Fruit fly (Drosophila melanogaster) whole organism, prepupa: ENCODE results near the gene CG2617.

Experiments
- CG11762 ChIP-seq: fragments of 200-800 bp; sonication (Bioruptor generic); optimal IDR thresholded peaks from 3 replicates; lab custom pipeline; 2016; ENCODE audit warnings: missing biosample characterization, missing genetic modification characterization; ENCODE audit not compliant: insufficient read depth
- CG15336 ChIP-seq: fragments of 200-800 bp; sonication (Bioruptor generic); IDR thresholded peaks from 2 replicates; pipeline ENCODE4 v1.3.6; 2022; ENCODE audit warnings: missing biosample characterization, missing genetic modification characterization
- CG3919 ChIP-seq: fragments of 200-800 bp; sonication (Bioruptor generic); optimal IDR thresholded peaks from 3 replicates; lab custom pipeline; 2016; ENCODE audit warnings: missing biosample characterization, missing genetic modification characterization
- CG6792 ChIP-seq: fragments of 200-800 bp; sonication (Bioruptor generic); optimal IDR thresholded peaks from 3 replicates; lab custom pipeline; 2016; ENCODE audit warnings: missing biosample characterization, missing genetic modification characterization
- CG8119 ChIP-seq: fragments of 200-800 bp; sonication (Bioruptor generic); IDR thresholded peaks from 3 replicates; pipeline ENCODE4 v1.3.6; 2022; ENCODE audit warnings: missing biosample characterization, missing genetic modification characterization
- Eip93F ChIP-seq: fragments of 200-800 bp; sonication (Bioruptor generic); optimal IDR thresholded peaks from 2 replicates; lab custom pipeline; 2016; ENCODE audit warnings: missing biosample characterization, mild to moderate bottlenecking, missing genetic modification characterization
- Lpt ChIP-seq: fragments of 200-800 bp; sonication (Bioruptor generic); optimal IDR thresholded peaks from 3 replicates; lab custom pipeline; 2016; ENCODE audit warnings: missing biosample characterization, missing genetic modification characterization
- OdsH ChIP-seq: fragments of 200-800 bp; sonication (Bioruptor generic); optimal IDR thresholded peaks from 3 replicates; lab custom pipeline; 2016; ENCODE audit warnings: missing biosample characterization, missing genetic modification characterization
- Sox102F ChIP-seq: fragments of 200-800 bp; sonication (Bioruptor generic); optimal IDR thresholded peaks from 2 replicates; lab custom pipeline; 2016; ENCODE audit warnings: missing biosample characterization, mild to moderate bottlenecking, missing genetic modification characterization
- achi ChIP-seq: fragments of 200-800 bp; sonication (Bioruptor generic); optimal IDR thresholded peaks from 3 replicates; lab custom pipeline; 2016; ENCODE audit warnings: missing biosample characterization, missing genetic modification characterization
- fd59A ChIP-seq: fragments of 200-800 bp; sonication (Bioruptor generic); optimal IDR thresholded peaks from 2 replicates; lab custom pipeline; 2017; ENCODE audit warnings: missing biosample characterization, mild to moderate bottlenecking, missing genetic modification characterization, missing genetic modification reagents
- lz ChIP-seq: fragments of 200-800 bp; sonication (Bioruptor generic); optimal IDR thresholded peaks from 3 replicates; lab custom pipeline; 2016; ENCODE audit warnings: missing biosample characterization, missing genetic modification characterization
- net ChIP-seq: fragments of 200-800 bp; sonication (Bioruptor generic); optimal IDR thresholded peaks from 3 replicates; lab custom pipeline; 2016; ENCODE audit warnings: missing biosample characterization, missing genetic modification characterization
- pdm3 ChIP-seq: fragments of 200-800 bp; sonication (Bioruptor generic); optimal IDR thresholded peaks from 3 replicates; lab custom pipeline; 2016; ENCODE audit warnings: missing biosample characterization, missing genetic modification characterization

dm6 chr2L:20638413-20638812 is 43.8 kb upstream of the CG2617 start:
- TF ChIP-seq CG3919 (GFP tag; lab: Kevin White, UChicago) = peak; percentile 12
- TF ChIP-seq lz (GFP tag; lab: Kevin White, UChicago) = no peak
- no peak for TF ChIP-seq net (GFP tag; lab: Kevin White, UChicago)
- TF ChIP-seq Lpt (GFP tag; lab: Kevin White, UChicago) = no peak
- no peak for TF ChIP-seq Eip93F (GFP tag; lab: Kevin White, UChicago)
- no peak for TF ChIP-seq CG8119 (GFP tag; lab: Robert Waterston, UW)
- no peak for TF ChIP-seq CG6792 (GFP tag; lab: Kevin White, UChicago)
- TF ChIP-seq fd59A (GFP tag; lab: Kevin White, UChicago) = no peak
- no peak for TF ChIP-seq achi (GFP tag; lab: Kevin White, UChicago)
- no peak for TF ChIP-seq OdsH (GFP tag; lab: Kevin White, UChicago)
- TF ChIP-seq CG11762 (GFP tag; lab: Kevin White, UChicago) = no peak
- TF ChIP-seq pdm3 (GFP tag; lab: Kevin White, UChicago) = no peak
- no peak for TF ChIP-seq Sox102F (GFP tag; lab: Kevin White, UChicago)
- no peak for TF ChIP-seq CG15336 (GFP tag; lab: Robert Waterston, UW)
